Worm (Caenorhabditis elegans): ENCODE measurements around the gene coh-1.

coh-1 gene

DNA sequence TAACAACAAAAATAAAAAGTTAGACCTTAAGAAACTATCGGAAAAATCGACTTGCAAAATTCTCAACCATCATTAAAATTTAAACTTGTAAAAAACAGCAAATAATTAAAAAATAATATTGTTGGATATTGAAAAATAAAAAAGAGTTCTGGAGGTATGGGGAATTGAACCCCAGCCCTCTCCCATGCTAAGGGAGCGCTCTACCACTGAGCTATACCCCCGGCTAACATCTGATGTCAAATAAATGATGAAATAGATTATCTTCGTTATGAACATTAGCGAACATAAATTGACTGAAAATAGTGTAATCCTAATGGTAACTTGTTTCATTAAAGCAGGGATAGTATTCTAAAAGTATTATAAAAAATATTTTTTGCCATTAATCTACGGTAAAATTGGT is 32.3 kb upstream of the coh-1 start (continued):
- TF ChIP-seq lin-35 (GFP tag; optimal IDR thresholded peaks at IDR 0.05) (no peak), T07F8.4 (tag; optimal IDR thresholded peaks at IDR 0.05) (peak; percentile 47), nhr-179 (tag; optimal IDR thresholded peaks at IDR 0.05) (no peak), nfyb-1 (GFP tag; IDR thresholded peaks at IDR 0.05) (no peak), unc-130 (GFP tag; optimal IDR thresholded peaks at IDR 0.05) (peak; percentile 29), nfya-2 (GFP tag; IDR thresholded peaks at IDR 0.05) (no peak), madf-10 (tag; optimal IDR thresholded peaks at IDR 0.05) (no peak), die-1 (tag; optimal IDR thresholded peaks at IDR 0.05) (peak; percentile 79), hsf-1 (GFP tag; IDR thresholded peaks at IDR 0.05) (no peak), F10E7.11 (tag; optimal IDR thresholded peaks at IDR 0.05) (no peak), egl-44 (GFP tag; IDR thresholded peaks at IDR 0.05) (no peak), K11D2.4 (GFP tag; IDR thresholded peaks at IDR 0.05) (no peak), unc-62 (GFP tag; optimal IDR thresholded peaks at IDR 0.05) (no peak), B0019.2 (GFP tag; conservative IDR thresholded peaks at IDR 0.05) (no peak), pha-4 (tag; optimal IDR thresholded peaks at IDR 0.05) (no peak), attf-3 (GFP tag; conservative IDR thresholded peaks at IDR 0.05) (no peak), xnd-1 (tag; optimal IDR thresholded peaks at IDR 0.05) (no peak), Y67H2A.10 (GFP tag; conservative IDR thresholded peaks at IDR 0.05) (no peak), let-526 (GFP tag; IDR thresholded peaks at IDR 0.05) (no peak), lag-1 (GFP tag; IDR thresholded peaks at IDR 0.05) (no peak), hrde-1 (tag; optimal IDR thresholded peaks at IDR 0.05; ENCODE audit: borderline replicate concordance) (peak; percentile 36), bed-2 (GFP tag; IDR thresholded peaks at IDR 0.05) (no peak), fkh-3 (tag; optimal IDR thresholded peaks at IDR 0.05) (no peak), akir-1 (GFP tag; optimal IDR thresholded peaks at IDR 0.05) (no peak), ceh-40 (GFP tag; IDR thresholded peaks at IDR 0.05) (peak; percentile 89; the same call in 1 of the 2 replicates), ztf-18 (tag; optimal IDR thresholded peaks at IDR 0.05) (peak; percentile 52), hmg-1.2 (GFP tag; IDR thresholded peaks at IDR 0.05) (peak; percentile 45; the same call in 1 of the 2 replicates), F37B4.10 (GFP tag; IDR thresholded peaks at IDR 0.05) (no peak), mcd-1 (GFP tag; IDR thresholded peaks at IDR 0.05) (no peak), F23B12.7 (tag; optimal IDR thresholded peaks at IDR 0.05; ENCODE audit: insufficient read depth) (no peak), repo-1 (tag; optimal IDR thresholded peaks at IDR 0.05) (no peak), ceh-79 (tag; optimal IDR thresholded peaks at IDR 0.05) (no peak), madf-3 (GFP tag; IDR thresholded peaks at IDR 0.05) (no peak), F57A8.1 (GFP tag; optimal IDR thresholded peaks at IDR 0.05) (no peak), ztf-6 (GFP tag; IDR thresholded peaks at IDR 0.05) (0 out of 2 replicates have a peak, but pooled peaks have one; percentile 10), snpc-3.4 (tag; optimal IDR thresholded peaks at IDR 0.05) (peak; percentile 52), C17E4.6 (GFP tag; IDR thresholded peaks at IDR 0.05) (no peak), lin-40 (tag; optimal IDR thresholded peaks at IDR 0.05) (no peak), ccch-3 (GFP tag; optimal IDR thresholded peaks at IDR 0.05) (no peak), ama-1 (optimal IDR thresholded peaks at IDR 0.05) (no peak), ama-1 (GFP tag; optimal IDR thresholded peaks at IDR 0.05) (no peak), aptf-2 (GFP tag; conservative IDR thresholded peaks at IDR 0.05) (no peak), nhr-80 (tag; optimal IDR thresholded peaks at IDR 0.05) (no peak), sdz-38 (tag; optimal IDR thresholded peaks at IDR 0.05) (no peak), K12H6.12 (tag; optimal IDR thresholded peaks at IDR 0.05) (no peak), somi-1 (GFP tag; optimal IDR thresholded peaks at IDR 0.05) (no peak), mel-28 (tag; optimal IDR thresholded peaks at IDR 0.05; ENCODE audit: borderline replicate concordance) (no peak), efl-1 (GFP tag; optimal IDR thresholded peaks at IDR 0.05) (no peak), rec-8 (tag; optimal IDR thresholded peaks at IDR 0.05) (peak; percentile 47 to 51), D2030.7 (GFP tag; IDR thresholded peaks at IDR 0.05) (peak; percentile 34; the same call in 1 of the 2 replicates)

Measured in whole organism, young adult.